Worm (Caenorhabditis elegans) whole organism, late embryonic: Measurements from ENCODE around the gene arcp-1.
A peak's percentile ranks its signal among the peaks of the same experiment; 100 is the strongest.
"Not testable (repeated sequence)": the region's sequence is repeated elsewhere in the genome, so short reads cannot be mapped to it uniquely, and the experiment has no call there.

Source experiments
- C38D4.7 ChIP-seq: fragments of 200-800 bp; sonication (Bioruptor generic); optimal IDR thresholded peaks from 2 replicates; lab custom pipeline; 2018; ENCODE audit warnings: mild to moderate bottlenecking, missing genetic modification characterization, moderate library complexity, missing compliant biosample characterization
- T23F11.4 ChIP-seq: fragments of 200-800 bp; sonication (Bioruptor generic); optimal IDR thresholded peaks from 2 replicates; lab custom pipeline; 2018; ENCODE audit warnings: mild to moderate bottlenecking, missing genetic modification characterization, missing compliant biosample characterization
- ahr-1 ChIP-seq: sonication (generic microtip); optimal IDR thresholded peaks from 2 replicates; lab custom pipeline; 2016; ENCODE audit warnings: missing genetic modification characterization, missing compliant biosample characterization
- ceh-14 ChIP-seq: sonication (generic microtip); optimal IDR thresholded peaks from 2 replicates; lab custom pipeline; 2016; ENCODE audit warnings: missing genotype, missing genetic modification characterization, missing compliant biosample characterization
- ceh-18 ChIP-seq: sonication (generic microtip); optimal IDR thresholded peaks from 2 replicates; lab custom pipeline; 2016; ENCODE audit warnings: missing genetic modification characterization, missing compliant biosample characterization
- ceh-19 ChIP-seq: fragments of 200-800 bp; sonication (Bioruptor generic); optimal IDR thresholded peaks from 2 replicates; lab custom pipeline; 2018; ENCODE audit warnings: mild to moderate bottlenecking, missing genetic modification characterization, missing compliant biosample characterization
- ceh-2 ChIP-seq: sonication (generic microtip); optimal IDR thresholded peaks from 2 replicates; lab custom pipeline; 2016; ENCODE audit warnings: missing genotype, missing genetic modification characterization, missing compliant biosample characterization
- ceh-34 ChIP-seq: sonication (generic microtip); optimal IDR thresholded peaks from 2 replicates; lab custom pipeline; 2016; ENCODE audit warnings: mild to moderate bottlenecking, missing genetic modification characterization, missing compliant biosample characterization
- ceh-45 ChIP-seq: fragments of 200-800 bp; sonication (Bioruptor generic); IDR thresholded peaks from 2 replicates; pipeline ENCODE4 v1.3.6; 2022; ENCODE audit warnings: missing genetic modification reagents, missing genetic modification characterization, missing compliant biosample characterization
- ceh-48 ChIP-seq: sonication (generic microtip); optimal IDR thresholded peaks from 2 replicates; lab custom pipeline; 2016; ENCODE audit warnings: missing genetic modification characterization, inconsistent platforms, missing compliant biosample characterization
- elt-2 ChIP-seq: sonication (generic microtip); optimal IDR thresholded peaks from 2 replicates; lab custom pipeline; 2016; ENCODE audit warnings: missing genetic modification reagents, missing genetic modification characterization, missing compliant biosample characterization
- ets-4 ChIP-seq: sonication (generic microtip); optimal IDR thresholded peaks from 2 replicates; lab custom pipeline; 2016; ENCODE audit warnings: missing genetic modification characterization, missing compliant biosample characterization
- fkh-6 ChIP-seq: sonication (generic microtip); optimal IDR thresholded peaks from 2 replicates; lab custom pipeline; 2016; ENCODE audit warnings: missing genetic modification characterization, missing compliant biosample characterization
- gmeb-2 ChIP-seq: sonication (generic microtip); optimal IDR thresholded peaks from 2 replicates; lab custom pipeline; 2016; ENCODE audit warnings: missing genetic modification characterization, inconsistent platforms, missing compliant biosample characterization
- hlh-13 ChIP-seq: fragments of 200-800 bp; sonication (Bioruptor generic); optimal IDR thresholded peaks from 2 replicates; lab custom pipeline; 2018; ENCODE audit warnings: mild to moderate bottlenecking, missing genetic modification characterization, missing compliant biosample characterization
- lin-11 ChIP-seq: fragments of 200-800 bp; sonication (Bioruptor generic); optimal IDR thresholded peaks from 2 replicates; lab custom pipeline; 2018; ENCODE audit warnings: mild to moderate bottlenecking, missing genetic modification characterization, missing compliant biosample characterization
- madf-2 ChIP-seq: sonication (generic microtip); optimal IDR thresholded peaks from 2 replicates; lab custom pipeline; 2017; ENCODE audit warnings: missing genetic modification characterization, missing compliant biosample characterization
- nfya-1 ChIP-seq: sonication (generic microtip); optimal IDR thresholded peaks from 2 replicates; lab custom pipeline; 2017; ENCODE audit warnings: missing genetic modification characterization, mild to moderate bottlenecking, missing compliant biosample characterization, antibody characterized with exemption, moderate library complexity
- nhr-232 ChIP-seq: sonication (generic microtip); optimal IDR thresholded peaks from 2 replicates; lab custom pipeline; 2016; ENCODE audit warnings: missing genetic modification characterization, missing compliant biosample characterization
- npax-4 ChIP-seq: sonication (generic microtip); optimal IDR thresholded peaks from 2 replicates; lab custom pipeline; 2016; ENCODE audit warnings: missing genetic modification characterization, missing compliant biosample characterization
- pha-2 ChIP-seq: sonication (generic microtip); optimal IDR thresholded peaks from 2 replicates; lab custom pipeline; 2017; ENCODE audit warnings: mild to moderate bottlenecking, missing genetic modification characterization, missing compliant biosample characterization
- pqm-1 ChIP-seq: sonication (generic microtip); optimal IDR thresholded peaks from 2 replicates; lab custom pipeline; 2016; ENCODE audit warnings: missing genetic modification characterization, missing compliant biosample characterization
- pros-1 ChIP-seq: fragments of 150-350 bp; optimal IDR thresholded peaks from 2 replicates; lab custom pipeline; 2014; ENCODE audit warnings: missing biosample characterization, missing genetic modification reagents, missing genetic modification characterization
- ref-2 ChIP-seq: sonication (generic microtip); optimal IDR thresholded peaks from 2 replicates; lab custom pipeline; 2016; ENCODE audit warnings: missing genetic modification characterization, missing compliant biosample characterization
- rnt-1 ChIP-seq: sonication (generic microtip); optimal IDR thresholded peaks from 2 replicates; lab custom pipeline; 2016; ENCODE audit warnings: missing genetic modification characterization, missing compliant biosample characterization
- sdc-2 ChIP-seq: sonication (generic microtip); optimal IDR thresholded peaks from 2 replicates; lab custom pipeline; 2016; ENCODE audit warnings: missing genotype, missing genetic modification characterization, missing compliant biosample characterization
- sox-2 ChIP-seq: fragments of 200-800 bp; sonication (Bioruptor generic); IDR thresholded peaks from 2 replicates; pipeline ENCODE4 v1.3.6; 2022; ENCODE audit warnings: missing genetic modification reagents, missing genetic modification characterization, missing compliant biosample characterization
- syd-9 ChIP-seq: sonication (generic microtip); optimal IDR thresholded peaks from 2 replicates; lab custom pipeline; 2016; ENCODE audit warnings: mild to moderate bottlenecking, missing genetic modification characterization, moderate library complexity, missing compliant biosample characterization
- tbx-2 ChIP-seq: sonication (generic microtip); optimal IDR thresholded peaks from 2 replicates; lab custom pipeline; 2016; ENCODE audit warnings: missing genetic modification characterization, missing compliant biosample characterization
- unc-3 ChIP-seq, 2 experiments: fragments of 200-800 bp in 1 of 2; sonication (Bioruptor generic) in 1 of 2; sonication (generic microtip) in 1 of 2; conservative IDR thresholded peaks in 1 of 2; optimal IDR thresholded peaks in 1 of 2; 2 replicates each; pipeline versions ENCODE4 v1.3.6 to Lab custom; 2016 to 2022; ENCODE audit warnings: missing compliant biosample characterization in 2 of 2, missing genetic modification characterization in 2 of 2, missing genetic modification reagents in 1 of 2
- unc-55 ChIP-seq: sonication (generic microtip); optimal IDR thresholded peaks from 2 replicates; lab custom pipeline; 2017; ENCODE audit warnings: missing biosample characterization, missing genetic modification reagents, missing genetic modification characterization
- unc-86 ChIP-seq: sonication (generic microtip); optimal IDR thresholded peaks from 2 replicates; lab custom pipeline; 2016; ENCODE audit warnings: missing genetic modification characterization, missing compliant biosample characterization
- zip-5 ChIP-seq: sonication (generic microtip); optimal IDR thresholded peaks from 2 replicates; lab custom pipeline; 2016; ENCODE audit warnings: missing genetic modification characterization, missing compliant biosample characterization

Gene arcp-1

ce11 chrIII:3785094-3785493, 25.9 kb upstream of the arcp-1 start:
- TF ChIP-seq elt-2 (tag; lab: Kevin White, UChicago) (peak; percentile 41), nhr-232 (no peak)
- TF ChIP-seq, all 69 proteins: peak for 1

ce11 chrIII:3783914-3784313, 24.7 kb upstream of the arcp-1 start:
- TF ChIP-seq ceh-48 (tag; lab: Kevin White, UChicago) (no peak), unc-55 (GFP tag; lab: Kevin White, UChicago) (peak; percentile 37)

- TF ChIP-seq ceh-18 (tag; lab: Kevin White, UChicago), result peak; percentile 74
- TF ChIP-seq rnt-1 (tag; lab: Kevin White, UChicago), result peak; percentile 28
- no peak for TF ChIP-seq ceh-45 (GFP tag; lab: Robert Waterston, UW)
- TF ChIP-seq ets-4 (tag; lab: Kevin White, UChicago), result no peak
- peak; percentile 59 for TF ChIP-seq unc-55 (GFP tag; lab: Kevin White, UChicago)
- TF ChIP-seq T23F11.4 (GFP tag; lab: Kevin White, UChicago), result no peak
- peak; percentile 13 for TF ChIP-seq nfya-1 (tag; lab: Kevin White, UChicago)
- TF ChIP-seq, all 69 proteins: peak for 4
These were observed 23.6 kb upstream of the arcp-1 start for ce11 chrIII:3782853-3783252.

- no peak for TF ChIP-seq tbx-2
- TF ChIP-seq ahr-1 (tag; lab: Kevin White, UChicago), result no peak
- no peak for TF ChIP-seq unc-86 (tag; lab: Kevin White, UChicago)
- peak; percentile 34 for TF ChIP-seq rnt-1 (tag; lab: Kevin White, UChicago)
- TF ChIP-seq, all 69 proteins: peak for 1
These were observed 22.6 kb upstream of the arcp-1 start for ce11 chrIII:3781827-3782226.

- TF ChIP-seq ref-2, result peak; percentile 4
- no peak for TF ChIP-seq madf-2 (tag; lab: Kevin White, UChicago)
- TF ChIP-seq ceh-19, result no peak
These were observed 15.3 kb upstream of the arcp-1 start for ce11 chrIII:3774550-3774949.

ce11 chrIII:3773173-3773572, 14.0 kb upstream of the arcp-1 start, which contains the start of gene lec-4:
lec-4 (minus strand) TSS chrIII:3773326.
- TF ChIP-seq fkh-6 (tag; lab: Kevin White, UChicago), result no peak
- no peak for TF ChIP-seq ets-4 (tag; lab: Kevin White, UChicago)
- TF ChIP-seq ceh-45 (GFP tag; lab: Robert Waterston, UW), result no peak
- no peak for TF ChIP-seq ceh-34
- TF ChIP-seq npax-4, result no peak
- no peak for TF ChIP-seq tbx-2
- no peak for TF ChIP-seq ceh-48 (tag; lab: Kevin White, UChicago)
- no peak for TF ChIP-seq gmeb-2 (tag; lab: Kevin White, UChicago)
- TF ChIP-seq hlh-13 (GFP tag; lab: Kevin White, UChicago), result no peak
- TF ChIP-seq syd-9 (tag; lab: Kevin White, UChicago), result no peak

ce11 chrIII:3770370-3770769, 11.2 kb upstream of the arcp-1 start:
- TF ChIP-seq ceh-45 (GFP tag; lab: Robert Waterston, UW) (peak; percentile 66), unc-3 (GFP tag; conservative IDR thresholded peaks at IDR 0.05; lab: Robert Waterston, UW) (peak; percentile 87), sox-2 (peak; percentile 28; the same call in 1 of the 2 replicates)
- TF ChIP-seq unc-3 (tag; optimal IDR thresholded peaks at IDR 0.05; lab: Kevin White, UChicago), result not testable (repeated sequence)

ce11 chrIII:3768200-3768599, 9.0 kb upstream of the arcp-1 start, which contains the start of gene gmeb-3:
gmeb-3 (plus strand) TSS chrIII:3768500.
- TF ChIP-seq T23F11.4 (GFP tag; lab: Kevin White, UChicago) (no peak), pros-1 (tag; lab: Kevin White, UChicago) (no peak), ceh-2 (tag; lab: Kevin White, UChicago) (no peak), pqm-1 (no peak), ceh-14 (tag; lab: Kevin White, UChicago) (no peak), zip-5 (tag; lab: Kevin White, UChicago) (no peak), pha-2 (tag; lab: Kevin White, UChicago) (no peak), ceh-19 (no peak), C38D4.7 (GFP tag; lab: Kevin White, UChicago) (no peak), lin-11 (tag; lab: Kevin White, UChicago) (no peak), sdc-2 (no peak), hlh-13 (GFP tag; lab: Kevin White, UChicago) (no peak)
- TF ChIP-seq, all 69 proteins: peak for 0
